Fruit fly (Drosophila melanogaster) whole organism, embryonic: ENCODE results near the gene Dhc62B.

Experiments
- Adf1 ChIP-seq: fragments of 200-800 bp; sonication (Bioruptor generic); IDR thresholded peaks from 2 replicates; pipeline ENCODE4 v1.3.6; 2022; ENCODE audit warnings: missing biosample characterization, missing genetic modification characterization
- BtbVII ChIP-seq: fragments of 200-800 bp; sonication (Bioruptor generic); optimal IDR thresholded peaks from 3 replicates; lab custom pipeline; 2017; ENCODE audit warnings: missing biosample characterization, mild to moderate bottlenecking, missing genetic modification characterization
- Bteb2 ChIP-seq: fragments of 200-800 bp; sonication (Bioruptor generic); optimal IDR thresholded peaks from 2 replicates; lab custom pipeline; 2016; ENCODE audit warnings: missing biosample characterization, missing genetic modification characterization
- CG10267 ChIP-seq: fragments of 200-800 bp; sonication (Bioruptor generic); optimal IDR thresholded peaks from 2 replicates; lab custom pipeline; 2018; ENCODE audit warnings: missing biosample characterization, mild to moderate bottlenecking, missing genetic modification characterization, moderate library complexity
- CG10543 ChIP-seq: fragments of 200-800 bp; sonication (Bioruptor generic); optimal IDR thresholded peaks from 3 replicates; lab custom pipeline; 2017; ENCODE audit warnings: missing biosample characterization, mild to moderate bottlenecking, missing genetic modification characterization, moderate library complexity
- CG12299 ChIP-seq: fragments of 200-800 bp; sonication (Bioruptor generic); optimal IDR thresholded peaks from 2 replicates; lab custom pipeline; 2018; ENCODE audit warnings: missing biosample characterization, mild to moderate bottlenecking, missing genetic modification characterization
- CG12659 ChIP-seq: fragments of 200-800 bp; sonication (Bioruptor generic); optimal IDR thresholded peaks from 3 replicates; lab custom pipeline; 2017; ENCODE audit warnings: mild to moderate bottlenecking, missing biosample characterization, missing genetic modification reagents, missing genetic modification characterization
- CG13624 ChIP-seq: fragments of 200-800 bp; sonication (Bioruptor generic); optimal IDR thresholded peaks from 2 replicates; lab custom pipeline; 2016; ENCODE audit warnings: missing biosample characterization, missing genetic modification characterization
- CG15073 ChIP-seq: fragments of 200-800 bp; sonication (Bioruptor generic); optimal IDR thresholded peaks from 2 replicates; lab custom pipeline; 2016; ENCODE audit warnings: missing biosample characterization, missing genetic modification characterization
- CG15269 ChIP-seq: fragments of 200-800 bp; sonication (Bioruptor generic); optimal IDR thresholded peaks from 2 replicates; lab custom pipeline; 2018; ENCODE audit warnings: missing biosample characterization, mild to moderate bottlenecking, missing genetic modification characterization, moderate library complexity
- CG15479 ChIP-seq: fragments of 200-800 bp; sonication (Bioruptor generic); optimal IDR thresholded peaks from 3 replicates; lab custom pipeline; 2019; ENCODE audit warnings: missing biosample characterization, mild to moderate bottlenecking, missing genetic modification characterization, moderate library complexity
- CG1602 ChIP-seq: fragments of 200-800 bp; sonication (Bioruptor generic); optimal IDR thresholded peaks from 3 replicates; lab custom pipeline; 2016; ENCODE audit warnings: missing biosample characterization, missing genetic modification characterization
- CG17568 ChIP-seq: fragments of 200-800 bp; sonication (Bioruptor generic); optimal IDR thresholded peaks from 2 replicates; lab custom pipeline; 2018; ENCODE audit warnings: missing biosample characterization, mild to moderate bottlenecking, missing genetic modification characterization, moderate library complexity
- CG34224 ChIP-seq: fragments of 200-800 bp; sonication (Bioruptor generic); IDR thresholded peaks from 3 replicates; pipeline ENCODE4 v1.3.6; 2022; ENCODE audit warnings: missing biosample characterization, missing genetic modification characterization; ENCODE audit not compliant: partially characterized antibody
- CG3726 ChIP-seq: fragments of 200-800 bp; sonication (Bioruptor generic); IDR thresholded peaks from 3 replicates; pipeline ENCODE4, ENCODE4 v1.3.6; 2022; ENCODE audit warnings: missing biosample characterization, missing genetic modification characterization
- CG4282 ChIP-seq: fragments of 200-800 bp; sonication (Bioruptor generic); optimal IDR thresholded peaks from 2 replicates; lab custom pipeline; 2016; ENCODE audit warnings: missing biosample characterization, missing genetic modification characterization
- CG6654 ChIP-seq: fragments of 200-800 bp; sonication (Bioruptor generic); optimal IDR thresholded peaks from 2 replicates; lab custom pipeline; 2017; ENCODE audit warnings: missing biosample characterization, mild to moderate bottlenecking, missing genetic modification characterization
- CG7786 ChIP-seq: fragments of 200-800 bp; sonication (Bioruptor generic); optimal IDR thresholded peaks from 2 replicates; lab custom pipeline; 2016; ENCODE audit warnings: missing biosample characterization, missing genetic modification characterization
- CG9727 ChIP-seq: fragments of 200-800 bp; sonication (Bioruptor generic); optimal IDR thresholded peaks from 3 replicates; lab custom pipeline; 2017; ENCODE audit warnings: missing biosample characterization, mild to moderate bottlenecking, missing genetic modification characterization
- CG9797 ChIP-seq: fragments of 200-800 bp; sonication (Bioruptor generic); optimal IDR thresholded peaks from 3 replicates; lab custom pipeline; 2018; ENCODE audit warnings: missing biosample characterization, mild to moderate bottlenecking, missing genetic modification characterization
- CG9817 ChIP-seq: fragments of 200-800 bp; sonication (Bioruptor generic); optimal IDR thresholded peaks from 2 replicates; lab custom pipeline; 2018; ENCODE audit warnings: missing biosample characterization, mild to moderate bottlenecking, missing genetic modification characterization, moderate library complexity
- CrebB ChIP-seq: fragments of 200-800 bp; sonication (Bioruptor generic); optimal IDR thresholded peaks from 3 replicates; lab custom pipeline; 2018; ENCODE audit warnings: missing biosample characterization, mild to moderate bottlenecking, missing genetic modification characterization
- Dad ChIP-seq: fragments of 200-800 bp; sonication (Bioruptor generic); optimal IDR thresholded peaks from 3 replicates; lab custom pipeline; 2016; ENCODE audit warnings: missing biosample characterization, missing genetic modification characterization
- Deaf1 ChIP-seq: fragments of 200-800 bp; optimal IDR thresholded peaks from 3 replicates; lab custom pipeline; 2019; ENCODE audit warnings: missing biosample characterization, mild to moderate bottlenecking, missing genetic modification characterization, moderate library complexity
- Dip3 ChIP-seq: fragments of 200-800 bp; sonication (Bioruptor generic); optimal IDR thresholded peaks from 3 replicates; lab custom pipeline; 2016; ENCODE audit warnings: missing biosample characterization, missing genetic modification characterization
- Ets65A ChIP-seq: fragments of 200-800 bp; sonication (Bioruptor generic); peaks from one replicate; lab custom pipeline; 2016; ENCODE audit warnings: missing biosample characterization, missing genetic modification characterization
- Jarid2 ChIP-seq: fragments of 200-800 bp; sonication (Bioruptor generic); optimal IDR thresholded peaks from 3 replicates; lab custom pipeline; 2017; ENCODE audit warnings: mild to moderate bottlenecking, missing biosample characterization, missing genetic modification reagents, missing genetic modification characterization
- MESR4 ChIP-seq: fragments of 200-800 bp; sonication (Bioruptor generic); optimal IDR thresholded peaks from 2 replicates; lab custom pipeline; 2018; ENCODE audit warnings: missing biosample characterization, mild to moderate bottlenecking, missing genetic modification characterization, moderate library complexity
- Max ChIP-seq: fragments of 200-800 bp; sonication (Bioruptor generic); optimal IDR thresholded peaks from 2 replicates; lab custom pipeline; 2016; ENCODE audit warnings: missing biosample characterization, mild to moderate bottlenecking, missing genetic modification characterization
- NC2β ChIP-seq: fragments of 200-800 bp; sonication (Bioruptor generic); optimal IDR thresholded peaks from 2 replicates; lab custom pipeline; 2016; ENCODE audit warnings: missing biosample characterization, missing genetic modification characterization
- Sin3A ChIP-seq: fragments of >200 bp; optimal IDR thresholded peaks from 2 replicates; lab custom pipeline; 2018
- ab ChIP-seq: fragments of 200-800 bp; sonication (Bioruptor generic); optimal IDR thresholded peaks from 2 replicates; lab custom pipeline; 2016; ENCODE audit warnings: missing biosample characterization, missing genetic modification characterization
- ap ChIP-seq: fragments of 200-800 bp; sonication (Bioruptor generic); IDR thresholded peaks from 2 replicates; pipeline ENCODE4 v1.3.6; 2022; ENCODE audit warnings: missing biosample characterization, missing genetic modification characterization
- bigmax ChIP-seq: fragments of 200-800 bp; sonication (Bioruptor generic); optimal IDR thresholded peaks from 2 replicates; lab custom pipeline; 2018; ENCODE audit warnings: missing biosample characterization, mild to moderate bottlenecking, missing genetic modification characterization
- bsh ChIP-seq, 2 experiments: fragments of 200-800 bp; sonication (Bioruptor generic); optimal IDR thresholded peaks; 2 replicates each; lab custom pipeline; 2017 to 2018; ENCODE audit warnings: mild to moderate bottlenecking in 2 of 2, missing biosample characterization in 2 of 2, missing genetic modification characterization in 2 of 2, moderate library complexity in 1 of 2
- corto ChIP-seq: fragments of 200-800 bp; sonication (Bioruptor generic); optimal IDR thresholded peaks from 2 replicates; lab custom pipeline; 2016; ENCODE audit warnings: missing biosample characterization, mild to moderate bottlenecking, missing genetic modification characterization, moderate library complexity
- gcm ChIP-seq: fragments of 200-800 bp; sonication (Bioruptor generic); optimal IDR thresholded peaks from 2 replicates; lab custom pipeline; 2019; ENCODE audit warnings: missing biosample characterization, mild to moderate bottlenecking, missing genetic modification characterization, moderate library complexity
- jumu ChIP-seq: fragments of 200-800 bp; sonication (Bioruptor generic); optimal IDR thresholded peaks from 3 replicates; lab custom pipeline; 2016; ENCODE audit warnings: missing biosample characterization, missing genetic modification characterization
- lilli ChIP-seq: fragments of 200-800 bp; sonication (Bioruptor generic); optimal IDR thresholded peaks from 3 replicates; lab custom pipeline; 2016; ENCODE audit warnings: missing biosample characterization, missing genetic modification characterization
- lola ChIP-seq, 3 experiments: fragments of >200 bp in 2 of 3; fragments of 200-800 bp in 1 of 3; sonication (Bioruptor generic) in 1 of 3; optimal IDR thresholded peaks; 2 replicates each; lab custom pipeline; 2017 to 2019; ENCODE audit warnings: missing biosample characterization in 3 of 3, missing genetic modification characterization in 3 of 3, mild to moderate bottlenecking in 1 of 3, moderate library complexity in 1 of 3
- p53 ChIP-seq: fragments of 200-800 bp; sonication (Bioruptor generic); optimal IDR thresholded peaks from 2 replicates; lab custom pipeline; 2016; ENCODE audit warnings: missing biosample characterization, missing genetic modification characterization
- sc ChIP-seq, 3 experiments: fragments of >200 bp in 2 of 3; fragments of 200-800 bp in 1 of 3; sonication (Bioruptor generic) in 1 of 3; optimal IDR thresholded peaks; 2 replicates in 2 of 3; 3 replicates in 1 of 3; lab custom pipeline; 2017; ENCODE audit warnings: mild to moderate bottlenecking in 1 of 3, missing biosample characterization in 1 of 3, missing genetic modification characterization in 1 of 3, missing genetic modification reagents in 1 of 3
- shn ChIP-seq: fragments of 200-800 bp; sonication (Bioruptor generic); optimal IDR thresholded peaks from 3 replicates; lab custom pipeline; 2016; ENCODE audit warnings: missing biosample characterization, missing genetic modification characterization
- sisA ChIP-seq: fragments of 200-800 bp; sonication (Bioruptor generic); IDR thresholded peaks from 2 replicates; pipeline ENCODE4 v1.3.6; 2022; ENCODE audit warnings: missing biosample characterization, missing genetic modification characterization
- sqz ChIP-seq: fragments of 200-800 bp; sonication (Bioruptor generic); optimal IDR thresholded peaks from 3 replicates; lab custom pipeline; 2018; ENCODE audit warnings: missing biosample characterization, mild to moderate bottlenecking, missing genetic modification characterization
- ssp ChIP-seq: fragments of 200-800 bp; sonication (Bioruptor generic); IDR thresholded peaks from 2 replicates; pipeline ENCODE4 v1.3.6; 2022; ENCODE audit warnings: missing biosample characterization, missing genetic modification characterization
- sug ChIP-seq: fragments of 200-800 bp; optimal IDR thresholded peaks from 2 replicates; lab custom pipeline; 2019; ENCODE audit warnings: missing biosample characterization, mild to moderate bottlenecking, missing genetic modification characterization, moderate library complexity
- tin ChIP-seq: fragments of 200-800 bp; sonication (Bioruptor generic); optimal IDR thresholded peaks from 3 replicates; lab custom pipeline; 2016; ENCODE audit warnings: missing biosample characterization, missing genetic modification characterization
- tio ChIP-seq: fragments of 200-800 bp; sonication (Bioruptor generic); optimal IDR thresholded peaks from 2 replicates; lab custom pipeline; 2017; ENCODE audit warnings: missing biosample characterization, missing genetic modification characterization, inconsistent platforms

Gene Dhc62B

DNA sequence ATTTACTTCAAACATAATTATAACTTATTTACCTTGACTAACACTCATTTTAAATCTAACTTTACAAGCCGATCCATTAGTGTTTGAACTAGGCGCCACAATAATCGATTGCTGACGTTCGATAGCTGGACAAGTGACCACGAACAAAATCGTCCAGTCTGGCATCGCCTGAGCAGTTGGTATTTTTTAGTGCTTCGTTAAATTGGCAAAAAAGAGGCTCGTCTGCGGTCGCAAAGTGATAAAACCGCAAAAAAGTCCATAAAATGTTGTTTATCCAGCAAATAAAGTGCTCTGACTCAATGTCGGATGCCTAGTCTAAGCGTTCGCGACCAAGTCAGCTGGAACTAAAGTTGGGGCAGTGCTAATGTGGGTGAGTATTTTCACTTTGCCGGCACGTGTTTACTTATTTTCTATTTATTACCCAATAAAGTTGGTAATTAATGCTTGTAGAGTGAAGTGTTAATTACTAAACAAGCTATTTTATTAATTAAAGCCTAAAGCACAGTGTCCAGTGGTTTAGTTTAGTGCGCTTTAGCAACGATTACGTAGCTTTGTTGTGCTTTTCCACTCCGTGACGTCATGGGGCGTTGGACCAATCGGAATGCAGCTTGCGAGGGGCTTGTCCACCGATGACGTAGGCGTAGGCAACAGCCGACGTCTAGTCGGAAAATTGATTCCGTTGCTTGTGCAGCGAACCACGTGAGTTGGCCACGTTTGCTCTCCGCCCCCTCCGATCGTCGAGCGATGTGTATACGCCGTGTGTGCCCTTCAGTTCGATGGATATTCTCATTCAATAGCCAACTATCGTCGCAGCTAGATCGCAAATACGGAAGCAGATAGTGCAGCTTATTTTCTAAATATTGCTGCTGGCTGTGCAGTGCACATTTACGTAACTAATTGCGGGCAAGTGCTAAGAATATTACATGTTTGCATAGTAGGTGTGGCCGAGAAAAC is 32.9 kb downstream of the Dhc62B start, which contains the start of gene Gk2 (continued):
- TF ChIP-seq sqz (no peak), Deaf1 (tag; lab: Kevin White, UChicago) (peak; percentile 47), CG13624 (GFP tag; lab: Kevin White, UChicago) (no peak), Dip3 (GFP tag; lab: Kevin White, UChicago) (no peak), ab (GFP tag; lab: Kevin White, UChicago) (no peak), CG4282 (GFP tag; lab: Kevin White, UChicago) (no peak), ssp (GFP tag; lab: Robert Waterston, UW) (no peak), CG9727 (GFP tag; lab: Kevin White, UChicago) (no peak), CG3726 (GFP tag; lab: Robert Waterston, UW) (no peak), CG15479 (GFP tag; lab: Kevin White, UChicago) (no peak), sc (optimal IDR thresholded peaks at IDR 0.05; lab: Kevin White, UChicago) (no peak), sc (GFP tag; optimal IDR thresholded peaks at IDR 0.05; lab: Kevin White, UChicago) (no peak), corto (GFP tag; lab: Kevin White, UChicago) (no peak), CG15269 (tag; lab: Kevin White, UChicago) (no peak), tio (no peak), Max (no peak), CG17568 (GFP tag; lab: Kevin White, UChicago) (no peak), CG6654 (GFP tag; lab: Kevin White, UChicago) (no peak), lilli (GFP tag; lab: Kevin White, UChicago) (no peak), Jarid2 (GFP tag; lab: Kevin White, UChicago) (no peak), sisA (GFP tag; lab: Robert Waterston, UW) (no peak), CG9797 (peak; percentile 69), CG15073 (GFP tag; lab: Kevin White, UChicago) (no peak), bigmax (GFP tag; lab: Kevin White, UChicago) (no peak), CG34224 (GFP tag; lab: Robert Waterston, UW) (peak; percentile 48; the same call in 1 of the 3 replicates), Bteb2 (no peak), Dad (no peak), MESR4 (GFP tag; lab: Kevin White, UChicago) (no peak), CG10267 (tag; lab: Kevin White, UChicago) (peak; percentile 7), lola (GFP tag; optimal IDR thresholded peaks at IDR 0.05; lab: Kevin White, UChicago) (no peak), CrebB (tag; lab: Kevin White, UChicago) (no peak), p53 (GFP tag; lab: Kevin White, UChicago) (no peak), CG12659 (peak; percentile 13), CG1602 (GFP tag; lab: Kevin White, UChicago) (no peak), CG9817 (tag; lab: Kevin White, UChicago) (no peak), CG12299 (no peak), Adf1 (GFP tag; lab: Robert Waterston, UW) (no peak), CG7786 (GFP tag; lab: Kevin White, UChicago) (no peak), gcm (GFP tag; lab: Kevin White, UChicago) (no peak), jumu (GFP tag; lab: Kevin White, UChicago) (no peak), sug (tag; lab: Kevin White, UChicago) (no peak), CG10543 (GFP tag; lab: Kevin White, UChicago) (no peak), ap (GFP tag; lab: Robert Waterston, UW) (no peak), tin (no peak), BtbVII (GFP tag; lab: Kevin White, UChicago) (peak; percentile 58), bsh (GFP tag; optimal IDR thresholded peaks at IDR 0.05; lab: Kevin White, UChicago) (no peak), Ets65A (GFP tag; lab: Kevin White, UChicago) (no peak), NC2β (GFP tag; lab: Kevin White, UChicago) (no peak), Sin3A (lab: Kevin White, UChicago) (peak; percentile 63), shn (GFP tag; lab: Kevin White, UChicago) (no peak)
